Worm (Caenorhabditis elegans) whole organism, late embryonic: Measurements from ENCODE around the gene C34C12.7.

Experiments
- F13H6.1 ChIP-seq: sonication (generic microtip); optimal IDR thresholded peaks from 2 replicates; lab custom pipeline; 2016; ENCODE audit warnings: missing genetic modification characterization, missing compliant biosample characterization
- K09A11.1 ChIP-seq: sonication (generic microtip); optimal IDR thresholded peaks from 2 replicates; lab custom pipeline; 2017; ENCODE audit warnings: antibody characterized with exemption, mild to moderate bottlenecking, missing genetic modification characterization, missing compliant biosample characterization; ENCODE audit not compliant: insufficient read depth
- Y22D7AL.16 ChIP-seq: sonication (generic microtip); optimal IDR thresholded peaks from 2 replicates; lab custom pipeline; 2016; ENCODE audit warnings: missing genetic modification characterization, missing compliant biosample characterization
- ahr-1 ChIP-seq: sonication (generic microtip); optimal IDR thresholded peaks from 2 replicates; lab custom pipeline; 2016; ENCODE audit warnings: missing genetic modification characterization, missing compliant biosample characterization
- ama-1 ChIP-seq: fragments of 150-350 bp; optimal IDR thresholded peaks from 2 replicates; lab custom pipeline; 2014
- ceh-18 ChIP-seq: sonication (generic microtip); optimal IDR thresholded peaks from 2 replicates; lab custom pipeline; 2016; ENCODE audit warnings: missing genetic modification characterization, missing compliant biosample characterization
- ceh-19 ChIP-seq: fragments of 200-800 bp; sonication (Bioruptor generic); optimal IDR thresholded peaks from 2 replicates; lab custom pipeline; 2018; ENCODE audit warnings: mild to moderate bottlenecking, missing genetic modification characterization, missing compliant biosample characterization
- ceh-2 ChIP-seq: sonication (generic microtip); optimal IDR thresholded peaks from 2 replicates; lab custom pipeline; 2016; ENCODE audit warnings: missing genotype, missing genetic modification characterization, missing compliant biosample characterization
- ceh-22 ChIP-seq: sonication (generic microtip); optimal IDR thresholded peaks from 2 replicates; lab custom pipeline; 2017; ENCODE audit warnings: missing biosample characterization, missing genetic modification characterization
- ceh-31 ChIP-seq: sonication (generic microtip); optimal IDR thresholded peaks from 2 replicates; lab custom pipeline; 2016; ENCODE audit warnings: missing genetic modification characterization, missing compliant biosample characterization
- ceh-34 ChIP-seq: sonication (generic microtip); optimal IDR thresholded peaks from 2 replicates; lab custom pipeline; 2016; ENCODE audit warnings: mild to moderate bottlenecking, missing genetic modification characterization, missing compliant biosample characterization
- ceh-45 ChIP-seq: fragments of 200-800 bp; sonication (Bioruptor generic); IDR thresholded peaks from 2 replicates; pipeline ENCODE4 v1.3.6; 2022; ENCODE audit warnings: missing genetic modification reagents, missing genetic modification characterization, missing compliant biosample characterization
- ceh-48 ChIP-seq: sonication (generic microtip); optimal IDR thresholded peaks from 2 replicates; lab custom pipeline; 2016; ENCODE audit warnings: missing genetic modification characterization, inconsistent platforms, missing compliant biosample characterization
- ceh-6 ChIP-seq: fragments of 200-800 bp; sonication (Bioruptor generic); optimal IDR thresholded peaks from 2 replicates; lab custom pipeline; 2018; ENCODE audit warnings: mild to moderate bottlenecking, missing genetic modification characterization, missing compliant biosample characterization
- ceh-9 ChIP-seq: sonication (generic microtip); optimal IDR thresholded peaks from 2 replicates; lab custom pipeline; 2016; ENCODE audit warnings: mild to moderate bottlenecking, missing genetic modification characterization, inconsistent platforms, missing compliant biosample characterization
- dmd-4 ChIP-seq: sonication (generic microtip); optimal IDR thresholded peaks from 2 replicates; lab custom pipeline; 2016; ENCODE audit warnings: borderline replicate concordance, missing genetic modification characterization, missing compliant biosample characterization
- elt-4 ChIP-seq: sonication (generic microtip); optimal IDR thresholded peaks from 2 replicates; lab custom pipeline; 2016; ENCODE audit warnings: missing genetic modification characterization, missing compliant biosample characterization
- fax-1 ChIP-seq: sonication (generic microtip); optimal IDR thresholded peaks from 2 replicates; lab custom pipeline; 2016; ENCODE audit warnings: missing genotype, missing genetic modification characterization, missing compliant biosample characterization
- fkh-10 ChIP-seq: fragments of 150-350 bp; optimal IDR thresholded peaks from 2 replicates; lab custom pipeline; 2014; ENCODE audit warnings: missing biosample characterization, missing genetic modification reagents, missing genetic modification characterization
- gmeb-2 ChIP-seq: sonication (generic microtip); optimal IDR thresholded peaks from 2 replicates; lab custom pipeline; 2016; ENCODE audit warnings: missing genetic modification characterization, inconsistent platforms, missing compliant biosample characterization
- hlh-13 ChIP-seq: fragments of 200-800 bp; sonication (Bioruptor generic); optimal IDR thresholded peaks from 2 replicates; lab custom pipeline; 2018; ENCODE audit warnings: mild to moderate bottlenecking, missing genetic modification characterization, missing compliant biosample characterization
- hlh-30 ChIP-seq: sonication (generic microtip); optimal IDR thresholded peaks from 2 replicates; lab custom pipeline; 2017; ENCODE audit warnings: antibody characterized with exemption, missing genetic modification characterization, missing compliant biosample characterization; ENCODE audit not compliant: insufficient read depth
- hlh-6 ChIP-seq: sonication (generic microtip); optimal IDR thresholded peaks from 2 replicates; lab custom pipeline; 2016; ENCODE audit warnings: missing genotype, missing genetic modification characterization, missing compliant biosample characterization
- mec-3 ChIP-seq: sonication (generic microtip); optimal IDR thresholded peaks from 2 replicates; lab custom pipeline; 2016; ENCODE audit warnings: borderline replicate concordance, missing genetic modification characterization, missing compliant biosample characterization
- nfya-1 ChIP-seq: sonication (generic microtip); optimal IDR thresholded peaks from 2 replicates; lab custom pipeline; 2017; ENCODE audit warnings: missing genetic modification characterization, mild to moderate bottlenecking, missing compliant biosample characterization, antibody characterized with exemption, moderate library complexity
- nhr-11 ChIP-seq: fragments of 150-350 bp; optimal IDR thresholded peaks from 2 replicates; lab custom pipeline; 2014; ENCODE audit warnings: missing biosample characterization, missing genetic modification characterization
- nhr-232 ChIP-seq: sonication (generic microtip); optimal IDR thresholded peaks from 2 replicates; lab custom pipeline; 2016; ENCODE audit warnings: missing genetic modification characterization, missing compliant biosample characterization
- npax-4 ChIP-seq: sonication (generic microtip); optimal IDR thresholded peaks from 2 replicates; lab custom pipeline; 2016; ENCODE audit warnings: missing genetic modification characterization, missing compliant biosample characterization
- pag-3 ChIP-seq: sonication (generic microtip); optimal IDR thresholded peaks from 2 replicates; lab custom pipeline; 2016; ENCODE audit warnings: missing compliant biosample characterization, missing genetic modification characterization, borderline replicate concordance
- pax-1 ChIP-seq: fragments of 150-350 bp; optimal IDR thresholded peaks from 2 replicates; lab custom pipeline; 2014; ENCODE audit warnings: missing biosample characterization, missing genetic modification characterization
- pha-2 ChIP-seq: sonication (generic microtip); optimal IDR thresholded peaks from 2 replicates; lab custom pipeline; 2017; ENCODE audit warnings: mild to moderate bottlenecking, missing genetic modification characterization, missing compliant biosample characterization
- pros-1 ChIP-seq: fragments of 150-350 bp; optimal IDR thresholded peaks from 2 replicates; lab custom pipeline; 2014; ENCODE audit warnings: missing biosample characterization, missing genetic modification reagents, missing genetic modification characterization
- ref-2 ChIP-seq: sonication (generic microtip); optimal IDR thresholded peaks from 2 replicates; lab custom pipeline; 2016; ENCODE audit warnings: missing genetic modification characterization, missing compliant biosample characterization
- sdc-2 ChIP-seq: sonication (generic microtip); optimal IDR thresholded peaks from 2 replicates; lab custom pipeline; 2016; ENCODE audit warnings: missing genotype, missing genetic modification characterization, missing compliant biosample characterization
- sox-2 ChIP-seq: fragments of 200-800 bp; sonication (Bioruptor generic); IDR thresholded peaks from 2 replicates; pipeline ENCODE4 v1.3.6; 2022; ENCODE audit warnings: missing genetic modification reagents, missing genetic modification characterization, missing compliant biosample characterization
- sox-4 ChIP-seq: sonication (generic microtip); optimal IDR thresholded peaks from 2 replicates; lab custom pipeline; 2017; ENCODE audit warnings: mild to moderate bottlenecking, missing genetic modification characterization, inconsistent platforms, missing compliant biosample characterization
- syd-9 ChIP-seq: sonication (generic microtip); optimal IDR thresholded peaks from 2 replicates; lab custom pipeline; 2016; ENCODE audit warnings: mild to moderate bottlenecking, missing genetic modification characterization, moderate library complexity, missing compliant biosample characterization
- ttx-3 ChIP-seq: sonication (generic microtip); optimal IDR thresholded peaks from 2 replicates; lab custom pipeline; 2016; ENCODE audit warnings: missing genetic modification reagents, missing genetic modification characterization, missing compliant biosample characterization
- unc-55 ChIP-seq: sonication (generic microtip); optimal IDR thresholded peaks from 2 replicates; lab custom pipeline; 2017; ENCODE audit warnings: missing biosample characterization, missing genetic modification reagents, missing genetic modification characterization
- unc-86 ChIP-seq: sonication (generic microtip); optimal IDR thresholded peaks from 2 replicates; lab custom pipeline; 2016; ENCODE audit warnings: missing genetic modification characterization, missing compliant biosample characterization
- zip-5 ChIP-seq: sonication (generic microtip); optimal IDR thresholded peaks from 2 replicates; lab custom pipeline; 2016; ENCODE audit warnings: missing genetic modification characterization, missing compliant biosample characterization
- ztf-16 ChIP-seq: sonication (generic microtip); optimal IDR thresholded peaks from 2 replicates; lab custom pipeline; 2017; ENCODE audit warnings: missing genetic modification characterization, missing compliant biosample characterization

Gene C34C12.7

DNA sequence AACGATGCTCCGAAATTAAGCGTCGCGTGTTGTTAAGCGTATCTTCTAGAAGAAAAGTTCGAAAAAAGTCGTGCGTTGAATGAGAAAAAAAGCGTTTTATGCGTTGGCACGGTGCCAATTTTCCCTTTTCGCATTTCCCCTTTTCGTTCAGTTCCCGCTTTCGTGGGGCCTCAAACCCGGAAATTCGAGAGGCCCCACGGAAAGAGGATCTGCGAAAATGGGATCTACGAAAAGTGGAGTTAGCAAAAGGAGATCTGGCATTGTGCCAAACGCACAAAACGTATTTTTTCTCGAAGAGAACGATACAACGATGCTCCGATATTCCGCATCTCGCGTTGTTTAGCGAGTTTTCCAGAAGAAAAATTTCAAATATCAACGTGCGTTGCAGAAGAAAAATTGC lies 11.7 kb upstream of the C34C12.7 start (continued):
- TF ChIP-seq ref-2 (peak; percentile 100), pag-3 (tag; lab: Kevin White, UChicago) (peak; percentile 100), syd-9 (tag; lab: Kevin White, UChicago) (peak; percentile 98), ceh-2 (peak; percentile 100), nhr-232 (peak; percentile 94), npax-4 (tag; lab: Kevin White, UChicago) (peak; percentile 89), fkh-10 (GFP tag; lab: Kevin White, UChicago) (no peak), hlh-30 (tag; lab: Kevin White, UChicago) (no peak), gmeb-2 (peak; percentile 96), mec-3 (tag; lab: Kevin White, UChicago) (peak; percentile 100), unc-55 (GFP tag; lab: Kevin White, UChicago) (no peak), sox-2 (GFP tag; lab: Robert Waterston, UW) (peak; percentile 69), unc-86 (tag; lab: Kevin White, UChicago) (peak; percentile 100), pha-2 (tag; lab: Kevin White, UChicago) (peak; percentile 90), ceh-19 (peak; percentile 98), sox-4 (tag; lab: Kevin White, UChicago) (peak; percentile 91), fax-1 (tag; lab: Kevin White, UChicago) (peak; percentile 99), ztf-16 (peak; percentile 98), ceh-18 (tag; lab: Kevin White, UChicago) (peak; percentile 97), ceh-34 (tag; lab: Kevin White, UChicago) (peak; percentile 100), ceh-22 (tag; lab: Kevin White, UChicago) (no peak)

DNA sequence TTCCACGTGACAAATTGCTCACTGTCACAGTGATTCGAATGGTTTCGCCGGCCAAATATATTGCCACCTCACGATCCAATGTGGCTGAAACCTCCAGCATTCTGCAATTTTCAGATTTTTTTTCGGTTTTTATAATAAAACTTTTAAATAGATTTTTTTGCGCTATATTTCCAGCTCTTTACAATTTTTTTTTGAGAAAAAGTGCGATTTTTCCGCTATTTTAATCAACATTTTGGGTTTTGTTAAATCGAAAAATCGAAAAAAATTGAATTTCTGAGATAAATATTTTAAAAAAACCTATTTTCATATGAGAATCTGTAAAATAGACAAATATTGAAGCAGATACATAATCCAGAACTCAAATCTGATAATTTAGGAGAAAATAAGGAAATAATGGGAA lies 10.8 kb upstream of the C34C12.7 start, which contains the start of gene M01F1.9:
Gene M01F1.9, minus strand, starts transcription at position 101 of the 400 bp plus-strand sequence.
- TF ChIP-seq ceh-6, result no peak
- no peak for TF ChIP-seq ttx-3
- no peak for TF ChIP-seq ceh-18 (tag; lab: Kevin White, UChicago)
- TF ChIP-seq F13H6.1, result no peak
- no peak for TF ChIP-seq ceh-31 (tag; lab: Kevin White, UChicago)
- TF ChIP-seq pag-3 (tag; lab: Kevin White, UChicago), result no peak
- no peak for TF ChIP-seq dmd-4 (tag; lab: Kevin White, UChicago)
- TF ChIP-seq Y22D7AL.16 (tag; lab: Kevin White, UChicago), result no peak
- no peak for TF ChIP-seq ama-1 (lab: Kevin White, UChicago)
- TF ChIP-seq sdc-2 (tag; lab: Kevin White, UChicago), result no peak

DNA sequence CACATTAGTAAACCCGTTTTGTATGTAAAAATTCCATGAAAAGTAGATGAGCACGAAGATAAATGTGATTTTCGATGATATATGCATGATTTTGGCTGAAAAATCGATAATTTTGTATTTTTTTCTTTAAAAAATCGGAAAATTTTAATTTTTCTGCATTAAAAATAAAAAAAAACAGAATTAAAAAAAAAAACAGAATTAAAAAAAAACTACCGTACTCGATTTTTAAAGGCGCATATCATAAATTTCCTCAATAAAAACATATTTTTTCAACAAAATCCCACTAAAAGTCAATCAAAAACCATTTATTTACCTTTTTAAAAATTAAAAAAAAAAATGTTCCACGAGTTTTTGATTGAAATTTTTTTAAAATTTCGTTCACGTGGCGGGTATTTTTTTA lies 5.0 kb upstream of the C34C12.7 start, which contains the start of gene gly-14:
Gene gly-14, minus strand, starts transcription at position 101 of the 400 bp plus-strand sequence.
- TF ChIP-seq hlh-30 (tag; lab: Kevin White, UChicago), result no peak
- no peak for TF ChIP-seq unc-86 (tag; lab: Kevin White, UChicago)
- no peak for TF ChIP-seq elt-4 (tag; lab: Kevin White, UChicago)
- TF ChIP-seq ceh-22 (tag; lab: Kevin White, UChicago), result no peak
- TF ChIP-seq ama-1 (lab: Kevin White, UChicago), result no peak
- no peak for TF ChIP-seq ceh-31 (tag; lab: Kevin White, UChicago)
- no peak for TF ChIP-seq nfya-1 (tag; lab: Kevin White, UChicago)
- TF ChIP-seq Y22D7AL.16 (tag; lab: Kevin White, UChicago), result no peak
- TF ChIP-seq npax-4 (tag; lab: Kevin White, UChicago), result no peak
- no peak for TF ChIP-seq ahr-1 (tag; lab: Kevin White, UChicago)
- TF ChIP-seq ceh-9 (tag; lab: Kevin White, UChicago), result no peak
- no peak for TF ChIP-seq pros-1
- no peak for TF ChIP-seq ttx-3
- TF ChIP-seq ceh-48 (tag; lab: Kevin White, UChicago), result no peak
- no peak for TF ChIP-seq ceh-6
- no peak for TF ChIP-seq ceh-45
- TF ChIP-seq sdc-2 (tag; lab: Kevin White, UChicago), result no peak

DNA sequence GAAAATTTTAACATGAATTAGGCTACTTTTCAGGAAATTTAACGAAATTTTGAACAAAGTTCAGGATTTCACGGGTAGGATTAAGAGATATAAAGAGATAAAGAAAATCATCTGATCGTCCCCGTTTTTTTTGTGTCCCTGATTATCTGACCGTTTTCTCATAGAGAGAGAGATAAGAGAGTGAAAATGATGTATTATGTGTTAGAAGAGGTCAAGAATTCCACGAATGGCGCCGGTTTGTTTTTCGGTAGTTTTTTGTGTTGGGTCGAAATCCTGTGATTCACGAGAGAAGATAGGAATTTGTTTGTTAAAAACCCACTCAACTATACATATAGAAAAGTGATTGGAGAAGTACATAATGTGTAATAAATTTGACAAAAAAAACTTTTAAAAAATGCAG lies 1.0 kb downstream of the C34C12.7 start:
- no peak for TF ChIP-seq K09A11.1 (tag; lab: Kevin White, UChicago)
- no peak for TF ChIP-seq nhr-11
- no peak for TF ChIP-seq dmd-4 (tag; lab: Kevin White, UChicago)
- no peak for TF ChIP-seq ceh-22 (tag; lab: Kevin White, UChicago)
- no peak for TF ChIP-seq nhr-232
- TF ChIP-seq pax-1 (tag; lab: Kevin White, UChicago), result no peak
- TF ChIP-seq fax-1 (tag; lab: Kevin White, UChicago), result no peak
- no peak for TF ChIP-seq hlh-6
- no peak for TF ChIP-seq zip-5 (tag; lab: Kevin White, UChicago)
- TF ChIP-seq hlh-13 (GFP tag; lab: Kevin White, UChicago), result no peak
- no peak for TF ChIP-seq syd-9 (tag; lab: Kevin White, UChicago)
- TF ChIP-seq sox-4 (tag; lab: Kevin White, UChicago), result no peak
